Worm (Caenorhabditis elegans): ENCODE results near the gene Y54F10BM.22.
"Not testable (repeated sequence)": the region's sequence is repeated elsewhere in the genome, so short reads cannot be mapped to it uniquely, and the experiment has no call there.

The Y54F10BM.22 gene

ce11 chrIII:2253027-2253499 lies 27.6 kb upstream of the Y54F10BM.22 start, which contains the start of gene fbxa-73:
fbxa-73 (plus strand) TSS chrIII:2253449.
- TF ChIP-seq nhr-12 (tag; optimal IDR thresholded peaks at IDR 0.05) (no peak), unc-120 (tag; optimal IDR thresholded peaks at IDR 0.05; ENCODE audit: poor library complexity, severe bottlenecking) (no peak), unc-62 (GFP tag; optimal IDR thresholded peaks at IDR 0.05) (no peak), bed-3 (GFP tag; optimal IDR thresholded peaks at IDR 0.05) (no peak), ceh-83 (GFP tag; optimal IDR thresholded peaks at IDR 0.05) (no peak), lin-13 (tag; optimal IDR thresholded peaks at IDR 0.05) (no peak), lsy-2 (tag; optimal IDR thresholded peaks at IDR 0.05) (no peak), tbx-8 (GFP tag; optimal IDR thresholded peaks at IDR 0.05) (no peak), nhr-237 (tag; optimal IDR thresholded peaks at IDR 0.05) (no peak)

- no peak for TF ChIP-seq ham-2 (GFP tag; optimal IDR thresholded peaks at IDR 0.05)
- TF ChIP-seq ceh-83 (GFP tag; optimal IDR thresholded peaks at IDR 0.05) = no peak
- no peak for TF ChIP-seq lin-32 (GFP tag; optimal IDR thresholded peaks at IDR 0.05)
- TF ChIP-seq ceh-43 (GFP tag; optimal IDR thresholded peaks at IDR 0.05) = no peak
- no peak for TF ChIP-seq bed-3 (GFP tag; optimal IDR thresholded peaks at IDR 0.05)
- TF ChIP-seq cnd-1 (tag; optimal IDR thresholded peaks at IDR 0.05) = no peak
- no peak for TF ChIP-seq nhr-2 (tag; optimal IDR thresholded peaks at IDR 0.05)
Measured at ce11 chrIII:2255522-2255921, 25.2 kb upstream of the Y54F10BM.22 start, which contains the start of gene fbxa-71. fbxa-71 (plus strand) TSS chrIII:2255822.

- no peak for TF ChIP-seq unc-62 (GFP tag; optimal IDR thresholded peaks at IDR 0.05)
- no peak for TF ChIP-seq hlh-1 (tag; optimal IDR thresholded peaks at IDR 0.05)
- TF ChIP-seq elt-1 (tag; optimal IDR thresholded peaks at IDR 0.05; ENCODE audit: borderline replicate concordance, insufficient read depth) = no peak
- no peak for TF ChIP-seq nhr-12 (tag; optimal IDR thresholded peaks at IDR 0.05)
- no peak for TF ChIP-seq elt-3 (tag; optimal IDR thresholded peaks at IDR 0.05)
- TF ChIP-seq nhr-237 (tag; optimal IDR thresholded peaks at IDR 0.05) = no peak
- TF ChIP-seq mab-5 (tag; optimal IDR thresholded peaks at IDR 0.05) = no peak
- TF ChIP-seq ceh-43 (GFP tag; optimal IDR thresholded peaks at IDR 0.05) = no peak
- TF ChIP-seq unc-120 (tag; optimal IDR thresholded peaks at IDR 0.05; ENCODE audit: poor library complexity, severe bottlenecking) = no peak
Measured at ce11 chrIII:2258863-2259262, 21.8 kb upstream of the Y54F10BM.22 start, which contains the start of gene fbxa-43. fbxa-43 (minus strand) TSS chrIII:2258963.

- no peak for TF ChIP-seq nhr-76 (tag; optimal IDR thresholded peaks at IDR 0.05)
- TF ChIP-seq nhr-2 (tag; optimal IDR thresholded peaks at IDR 0.05) = no peak
Measured at ce11 chrIII:2259329-2259728, 21.4 kb upstream of the Y54F10BM.22 start.

ce11 chrIII:2261353-2261752 lies 19.3 kb upstream of the Y54F10BM.22 start, which contains the start of gene fbxa-42:
fbxa-42 (minus strand) TSS chrIII:2261453.
- TF ChIP-seq pha-4 (tag; optimal IDR thresholded peaks at IDR 0.05); ceh-83 (GFP tag; optimal IDR thresholded peaks at IDR 0.05); unc-62 (GFP tag; optimal IDR thresholded peaks at IDR 0.05): not testable (repeated sequence)

ce11 chrIII:2262942-2263341 lies 17.8 kb upstream of the Y54F10BM.22 start, which contains the start of gene Y54F10BM.6:
Y54F10BM.6 (plus strand) TSS chrIII:2263242.
- TF ChIP-seq hlh-1 (tag; optimal IDR thresholded peaks at IDR 0.05) (no peak), zip-8 (tag; optimal IDR thresholded peaks at IDR 0.05) (peak; percentile 6), ceh-39 (tag; optimal IDR thresholded peaks at IDR 0.05) (peak; percentile 49), mep-1 (tag; optimal IDR thresholded peaks at IDR 0.05) (no peak)

ce11 chrIII:2265986-2266701 lies 14.6 kb upstream of the Y54F10BM.22 start, which contains the start of gene fbxa-9:
fbxa-9 (plus strand) TSS chrIII:2266651.
- TF ChIP-seq ztf-11 (tag; optimal IDR thresholded peaks at IDR 0.05) (no peak), zip-8 (tag; optimal IDR thresholded peaks at IDR 0.05) (no peak), mls-2 (tag; optimal IDR thresholded peaks at IDR 0.05) (no peak), lin-13 (tag; optimal IDR thresholded peaks at IDR 0.05) (no peak), M03D4.4 (tag; optimal IDR thresholded peaks at IDR 0.05) (no peak), nhr-12 (tag; optimal IDR thresholded peaks at IDR 0.05) (no peak), sem-2 (GFP tag; optimal IDR thresholded peaks at IDR 0.05) (no peak), lsy-2 (tag; optimal IDR thresholded peaks at IDR 0.05) (no peak), ceh-39 (tag; optimal IDR thresholded peaks at IDR 0.05) (no peak), elt-1 (tag; optimal IDR thresholded peaks at IDR 0.05; ENCODE audit: borderline replicate concordance, insufficient read depth) (no peak), lin-32 (GFP tag; optimal IDR thresholded peaks at IDR 0.05) (no peak), nhr-28 (tag; optimal IDR thresholded peaks at IDR 0.05) (no peak), ceh-83 (GFP tag; optimal IDR thresholded peaks at IDR 0.05) (no peak), sptf-1 (tag; optimal IDR thresholded peaks at IDR 0.05) (no peak)

All from whole organism, mixed stage, embryonic.